Fruit fly (Drosophila melanogaster) whole organism, embryonic: Measurements from ENCODE around the gene PH4alphaNE3.

Experiments
- ATbp ChIP-seq: fragments of 200-800 bp; sonication (Bioruptor generic); optimal IDR thresholded peaks from 2 replicates; lab custom pipeline; 2017; ENCODE audit warnings: missing biosample characterization, mild to moderate bottlenecking, missing genetic modification characterization, missing genetic modification reagents
- Awh ChIP-seq: fragments of 200-800 bp; sonication (Bioruptor generic); IDR thresholded peaks from 2 replicates; pipeline ENCODE4, ENCODE4 v1.3.6; 2022; ENCODE audit warnings: missing biosample characterization, missing genetic modification characterization
- BtbVII ChIP-seq: fragments of 200-800 bp; sonication (Bioruptor generic); optimal IDR thresholded peaks from 3 replicates; lab custom pipeline; 2017; ENCODE audit warnings: missing biosample characterization, mild to moderate bottlenecking, missing genetic modification characterization
- Bteb2 ChIP-seq: fragments of 200-800 bp; sonication (Bioruptor generic); optimal IDR thresholded peaks from 2 replicates; lab custom pipeline; 2016; ENCODE audit warnings: missing biosample characterization, missing genetic modification characterization
- CG11695 ChIP-seq: fragments of 200-800 bp; sonication (Bioruptor generic); IDR thresholded peaks from 3 replicates; pipeline ENCODE4 v1.3.6; 2022; ENCODE audit warnings: missing biosample characterization, missing genetic modification characterization
- CG12155 ChIP-seq: fragments of 200-800 bp; sonication (Bioruptor generic); optimal IDR thresholded peaks from 3 replicates; lab custom pipeline; 2016; ENCODE audit warnings: missing biosample characterization, missing genetic modification characterization
- CG12219 ChIP-seq: fragments of 200-800 bp; sonication (Bioruptor generic); optimal IDR thresholded peaks from 3 replicates; lab custom pipeline; 2018; ENCODE audit warnings: missing biosample characterization, mild to moderate bottlenecking, missing genetic modification characterization
- CG13775 ChIP-seq: fragments of 200-800 bp; sonication (Bioruptor generic); optimal IDR thresholded peaks from 3 replicates; lab custom pipeline; 2017; ENCODE audit warnings: missing biosample characterization, mild to moderate bottlenecking, missing genetic modification characterization
- CG15601 ChIP-seq: fragments of 200-800 bp; sonication (Bioruptor generic); optimal IDR thresholded peaks from 3 replicates; lab custom pipeline; 2019; ENCODE audit warnings: missing biosample characterization, mild to moderate bottlenecking, missing genetic modification characterization, moderate library complexity
- CG17186 ChIP-seq: fragments of 200-800 bp; sonication (Bioruptor generic); optimal IDR thresholded peaks from 3 replicates; lab custom pipeline; 2017; ENCODE audit warnings: missing biosample characterization, missing genetic modification reagents, missing genetic modification characterization
- CG17328 ChIP-seq: fragments of 200-800 bp; sonication (Bioruptor generic); IDR thresholded peaks from 2 replicates; pipeline ENCODE4 v1.3.6; 2022; ENCODE audit warnings: missing biosample characterization, missing genetic modification characterization
- CG17802 ChIP-seq: fragments of 200-800 bp; sonication (Bioruptor generic); optimal IDR thresholded peaks from 2 replicates; lab custom pipeline; 2018; ENCODE audit warnings: missing biosample characterization, mild to moderate bottlenecking, missing genetic modification characterization, moderate library complexity
- CG17829 ChIP-seq: fragments of 200-800 bp; optimal IDR thresholded peaks from 2 replicates; lab custom pipeline; 2019; ENCODE audit warnings: missing biosample characterization, mild to moderate bottlenecking, missing genetic modification characterization, moderate library complexity
- CG18764 ChIP-seq: fragments of 200-800 bp; sonication (Bioruptor generic); optimal IDR thresholded peaks from 3 replicates; lab custom pipeline; 2016; ENCODE audit warnings: missing biosample characterization, missing genetic modification characterization
- CG32772 ChIP-seq: fragments of 200-800 bp; sonication (Bioruptor generic); IDR thresholded peaks from 2 replicates; pipeline ENCODE4 v1.3.6; 2022; ENCODE audit warnings: missing biosample characterization, missing genetic modification characterization
- CG34422 ChIP-seq: fragments of 200-800 bp; sonication (Bioruptor generic); IDR thresholded peaks from 3 replicates; pipeline ENCODE4 v1.3.6; 2022; ENCODE audit warnings: missing biosample characterization, missing genetic modification characterization
- CG4424 ChIP-seq: fragments of 200-800 bp; sonication (Bioruptor generic); optimal IDR thresholded peaks from 3 replicates; lab custom pipeline; 2016; ENCODE audit warnings: missing biosample characterization, missing genetic modification characterization
- CG5245 ChIP-seq: fragments of 200-800 bp; sonication (Bioruptor generic); optimal IDR thresholded peaks from 3 replicates; lab custom pipeline; 2016; ENCODE audit warnings: missing biosample characterization, missing genetic modification characterization
- CG6791 ChIP-seq: fragments of 200-800 bp; sonication (Bioruptor generic); IDR thresholded peaks from 3 replicates; pipeline ENCODE4 v1.3.6; 2022; ENCODE audit warnings: missing biosample characterization, missing genetic modification characterization; ENCODE audit not compliant: partially characterized antibody
- CG7839 ChIP-seq: fragments of 200-800 bp; sonication (Bioruptor generic); optimal IDR thresholded peaks from 3 replicates; lab custom pipeline; 2018; ENCODE audit warnings: missing biosample characterization, mild to moderate bottlenecking, missing genetic modification characterization, moderate library complexity
- CG9727 ChIP-seq: fragments of 200-800 bp; sonication (Bioruptor generic); optimal IDR thresholded peaks from 3 replicates; lab custom pipeline; 2017; ENCODE audit warnings: missing biosample characterization, mild to moderate bottlenecking, missing genetic modification characterization
- CG9876 ChIP-seq: fragments of 200-800 bp; sonication (Bioruptor generic); optimal IDR thresholded peaks from 2 replicates; lab custom pipeline; 2016; ENCODE audit warnings: missing biosample characterization, missing genetic modification characterization
- CG9932 ChIP-seq: fragments of 200-800 bp; sonication (Bioruptor generic); IDR thresholded peaks from 2 replicates; pipeline ENCODE4 v1.3.6; 2022; ENCODE audit warnings: missing biosample characterization, missing genetic modification characterization
- D19A ChIP-seq: fragments of 200-800 bp; optimal IDR thresholded peaks from 3 replicates; lab custom pipeline; 2019; ENCODE audit warnings: missing biosample characterization, mild to moderate bottlenecking, missing genetic modification characterization, moderate library complexity
- Doc3 ChIP-seq: fragments of 200-800 bp; sonication (Bioruptor generic); IDR thresholded peaks from 3 replicates; pipeline ENCODE4 v1.3.6; 2022; ENCODE audit warnings: missing biosample characterization, missing genetic modification characterization; ENCODE audit not compliant: partially characterized antibody
- Ets97D ChIP-seq: fragments of 200-800 bp; sonication (Bioruptor generic); optimal IDR thresholded peaks from 3 replicates; lab custom pipeline; 2016; ENCODE audit warnings: missing biosample characterization, missing genetic modification characterization
- Gsc ChIP-seq: fragments of 200-800 bp; sonication (Bioruptor generic); IDR thresholded peaks from 2 replicates; pipeline ENCODE4 v1.3.6; 2022; ENCODE audit warnings: missing biosample characterization, missing genetic modification characterization
- HLH3B ChIP-seq: fragments of 200-800 bp; sonication (Bioruptor generic); IDR thresholded peaks from 2 replicates; pipeline ENCODE4 v1.3.6; 2022; ENCODE audit warnings: missing biosample characterization, missing genetic modification characterization
- Hmx ChIP-seq: fragments of 200-800 bp; sonication (Bioruptor generic); optimal IDR thresholded peaks from 2 replicates; lab custom pipeline; 2016; ENCODE audit warnings: missing biosample characterization, missing genetic modification characterization
- Hr3 ChIP-seq: fragments of 200-800 bp; sonication (Bioruptor generic); optimal IDR thresholded peaks from 3 replicates; lab custom pipeline; 2016; ENCODE audit warnings: missing biosample characterization, missing genetic modification characterization
- Lim3 ChIP-seq: fragments of 200-800 bp; sonication (Bioruptor generic); IDR thresholded peaks from 2 replicates; pipeline ENCODE4 v1.3.6; 2022; ENCODE audit warnings: missing biosample characterization, missing genetic modification characterization
- Max ChIP-seq: fragments of 200-800 bp; sonication (Bioruptor generic); optimal IDR thresholded peaks from 2 replicates; lab custom pipeline; 2016; ENCODE audit warnings: missing biosample characterization, mild to moderate bottlenecking, missing genetic modification characterization
- Med ChIP-seq: fragments of 200-800 bp; sonication (Bioruptor generic); peaks from one replicate; lab custom pipeline; 2016; ENCODE audit warnings: missing biosample characterization, missing genetic modification characterization, mild to moderate bottlenecking, inconsistent platforms, moderate library complexity
- Nf-YC ChIP-seq: fragments of 200-800 bp; optimal IDR thresholded peaks from 3 replicates; lab custom pipeline; 2019; ENCODE audit warnings: missing biosample characterization, mild to moderate bottlenecking, missing genetic modification characterization, moderate library complexity
- Optix ChIP-seq: fragments of 200-800 bp; sonication (Bioruptor generic); IDR thresholded peaks from 3 replicates; pipeline ENCODE4 v1.3.6; 2022; ENCODE audit warnings: missing biosample characterization, missing genetic modification characterization
- Ptx1 ChIP-seq: fragments of 200-800 bp; sonication (Bioruptor generic); IDR thresholded peaks from 2 replicates; pipeline ENCODE4 v1.3.6; 2022; ENCODE audit warnings: missing biosample characterization, missing genetic modification characterization
- Six4 ChIP-seq: fragments of 200-800 bp; sonication (Bioruptor generic); optimal IDR thresholded peaks from 2 replicates; lab custom pipeline; 2016; ENCODE audit warnings: missing biosample characterization, missing genetic modification characterization
- TFAM ChIP-seq: fragments of 200-800 bp; sonication (Bioruptor generic); optimal IDR thresholded peaks from 2 replicates; lab custom pipeline; 2017; ENCODE audit warnings: missing biosample characterization, missing genetic modification characterization, inconsistent platforms
- YL-1 ChIP-seq: fragments of 200-800 bp; sonication (Bioruptor generic); optimal IDR thresholded peaks from 3 replicates; lab custom pipeline; 2017; ENCODE audit warnings: missing biosample characterization, mild to moderate bottlenecking, missing genetic modification characterization
- ase ChIP-seq: fragments of 200-800 bp; sonication (Bioruptor generic); IDR thresholded peaks from 3 replicates; pipeline ENCODE4 v1.3.6; 2022; ENCODE audit warnings: missing biosample characterization, missing genetic modification characterization
- bbx ChIP-seq: fragments of 200-800 bp; sonication (Bioruptor generic); IDR thresholded peaks from 2 replicates; pipeline ENCODE4 v1.3.6; 2022; ENCODE audit warnings: missing biosample characterization, missing genetic modification characterization; ENCODE audit not compliant: partially characterized antibody
- crc ChIP-seq: fragments of 200-800 bp; sonication (Bioruptor generic); optimal IDR thresholded peaks from 2 replicates; lab custom pipeline; 2016; ENCODE audit warnings: missing biosample characterization, missing genetic modification characterization
- dimm ChIP-seq: fragments of 200-800 bp; sonication (Bioruptor generic); IDR thresholded peaks from 2 replicates; pipeline ENCODE4 v1.3.6; 2022; ENCODE audit warnings: missing biosample characterization, missing genetic modification characterization
- fd96Cb ChIP-seq: fragments of 200-800 bp; sonication (Bioruptor generic); optimal IDR thresholded peaks from 2 replicates; lab custom pipeline; 2018; ENCODE audit warnings: missing biosample characterization, mild to moderate bottlenecking, missing genetic modification characterization, moderate library complexity
- hth ChIP-seq: fragments of >200 bp; optimal IDR thresholded peaks from 2 replicates; lab custom pipeline; 2017; ENCODE audit warnings: inconsistent platforms
- inv ChIP-seq: fragments of 200-800 bp; sonication (Bioruptor generic); IDR thresholded peaks from 2 replicates; pipeline ENCODE4 v1.3.6; 2022; ENCODE audit warnings: missing biosample characterization, missing genetic modification characterization; ENCODE audit not compliant: partially characterized antibody
- nerfin-2 ChIP-seq: fragments of 200-800 bp; sonication (Bioruptor generic); IDR thresholded peaks from 2 replicates; pipeline ENCODE4 v1.3.6; 2022; ENCODE audit warnings: missing biosample characterization, missing genetic modification characterization; ENCODE audit not compliant: partially characterized antibody
- nmo ChIP-seq: fragments of 200-800 bp; sonication (Bioruptor generic); optimal IDR thresholded peaks from 2 replicates; lab custom pipeline; 2018; ENCODE audit warnings: missing biosample characterization, mild to moderate bottlenecking, missing genetic modification characterization, moderate library complexity
- p53 ChIP-seq: fragments of 200-800 bp; sonication (Bioruptor generic); optimal IDR thresholded peaks from 2 replicates; lab custom pipeline; 2016; ENCODE audit warnings: missing biosample characterization, missing genetic modification characterization
- sd ChIP-seq: fragments of 200-800 bp; sonication (Bioruptor generic); optimal IDR thresholded peaks from 3 replicates; lab custom pipeline; 2018; ENCODE audit warnings: missing biosample characterization, mild to moderate bottlenecking, missing genetic modification characterization, moderate library complexity
- unc-4 ChIP-seq: fragments of 200-800 bp; sonication (Bioruptor generic); IDR thresholded peaks from 2 replicates; pipeline ENCODE4 v1.3.6; 2022; ENCODE audit warnings: missing biosample characterization, missing genetic modification characterization; ENCODE audit not compliant: partially characterized antibody
- zfh1 ChIP-seq: fragments of 200-800 bp; sonication (Bioruptor generic); IDR thresholded peaks from 3 replicates; pipeline ENCODE4 v1.3.6; 2022; ENCODE audit warnings: missing biosample characterization, missing genetic modification characterization

PH4alphaNE3 gene

dm6 chr3R:30562733-30563259, 41.2 kb upstream of the PH4alphaNE3 start (continued):
- no peak for TF ChIP-seq CG34422 (GFP tag; lab: Robert Waterston, UW)
- TF ChIP-seq Bteb2 (GFP tag; lab: Kevin White, UChicago), result no peak
- TF ChIP-seq dimm (GFP tag; lab: Robert Waterston, UW), result no peak
- no peak for TF ChIP-seq Lim3 (GFP tag; lab: Robert Waterston, UW)
- TF ChIP-seq Hr3 (GFP tag; lab: Kevin White, UChicago), result no peak
- TF ChIP-seq HLH3B (GFP tag; lab: Robert Waterston, UW), result no peak
- no peak for TF ChIP-seq CG4424
- no peak for TF ChIP-seq bbx (GFP tag; lab: Robert Waterston, UW)
- TF ChIP-seq D19A (tag; lab: Kevin White, UChicago), result no peak
- TF ChIP-seq BtbVII (GFP tag; lab: Kevin White, UChicago), result no peak
- no peak for TF ChIP-seq CG9727 (GFP tag; lab: Kevin White, UChicago)
- no peak for TF ChIP-seq Gsc (GFP tag; lab: Robert Waterston, UW)
- no peak for TF ChIP-seq CG17802 (tag; lab: Kevin White, UChicago)
- TF ChIP-seq CG11695 (GFP tag; lab: Robert Waterston, UW), result no peak
- TF ChIP-seq crc (GFP tag; lab: Kevin White, UChicago), result no peak
- TF ChIP-seq ase (GFP tag; lab: Robert Waterston, UW), result no peak
- TF ChIP-seq nmo (GFP tag; lab: Kevin White, UChicago), result peak; percentile 31
- no peak for TF ChIP-seq Awh (GFP tag; lab: Robert Waterston, UW)
- TF ChIP-seq CG18764, result no peak
- TF ChIP-seq Ptx1 (GFP tag; lab: Robert Waterston, UW), result no peak
- no peak for TF ChIP-seq sd (tag; lab: Kevin White, UChicago)
- no peak for TF ChIP-seq nerfin-2 (GFP tag; lab: Robert Waterston, UW)
- TF ChIP-seq Max (GFP tag; lab: Kevin White, UChicago), result no peak
- no peak for TF ChIP-seq CG15601 (tag; lab: Kevin White, UChicago)
- no peak for TF ChIP-seq TFAM
- no peak for TF ChIP-seq CG5245 (GFP tag; lab: Kevin White, UChicago)
- TF ChIP-seq CG12219 (GFP tag; lab: Kevin White, UChicago), result no peak
- TF ChIP-seq p53 (GFP tag; lab: Kevin White, UChicago), result no peak
- no peak for TF ChIP-seq CG13775 (GFP tag; lab: Kevin White, UChicago)
- no peak for TF ChIP-seq ATbp (GFP tag; lab: Kevin White, UChicago)
- no peak for TF ChIP-seq Optix
- no peak for TF ChIP-seq CG32772
- no peak for TF ChIP-seq CG17186 (GFP tag; lab: Kevin White, UChicago)
- no peak for TF ChIP-seq CG17328 (GFP tag; lab: Robert Waterston, UW)
- no peak for TF ChIP-seq Nf-YC (tag; lab: Kevin White, UChicago)
- TF ChIP-seq Ets97D (GFP tag; lab: Kevin White, UChicago), result peak; percentile 38
- TF ChIP-seq inv (GFP tag; lab: Robert Waterston, UW), result no peak
- TF ChIP-seq Doc3 (GFP tag; lab: Robert Waterston, UW), result no peak
- TF ChIP-seq CG6791 (GFP tag; lab: Robert Waterston, UW), result 0 out of 3 replicates have a peak, but pooled peaks have one; percentile 17
- no peak for TF ChIP-seq zfh1 (GFP tag; lab: Robert Waterston, UW)
- no peak for TF ChIP-seq CG12155 (GFP tag; lab: Kevin White, UChicago)
- TF ChIP-seq unc-4 (GFP tag; lab: Robert Waterston, UW), result no peak
- TF ChIP-seq CG7839 (tag; lab: Kevin White, UChicago), result no peak
- no peak for TF ChIP-seq Six4 (GFP tag; lab: Kevin White, UChicago)
- TF ChIP-seq hth (lab: Kevin White, UChicago), result no peak
- no peak for TF ChIP-seq CG17829 (tag; lab: Kevin White, UChicago)
- TF ChIP-seq Hmx (GFP tag; lab: Kevin White, UChicago), result no peak
- no peak for TF ChIP-seq CG9876 (GFP tag; lab: Kevin White, UChicago)
- TF ChIP-seq fd96Cb (tag; lab: Kevin White, UChicago), result no peak
- TF ChIP-seq Med (GFP tag; lab: Kevin White, UChicago), result peak; percentile 88
- peak; percentile 6 for TF ChIP-seq YL-1
- TF ChIP-seq CG9932 (GFP tag; lab: Robert Waterston, UW), result no peak
